Worm (Caenorhabditis elegans) whole organism, mixed stage, embryonic: ENCODE data around the gene hum-5.
A peak's percentile ranks its signal among the peaks of the same experiment; 100 is the strongest.

ENCODE experiments used
- M03D4.4 ChIP-seq: sonication (generic microtip); optimal IDR thresholded peaks from 2 replicates; lab custom pipeline; 2017; ENCODE audit warnings: mild to moderate bottlenecking, missing genetic modification characterization, missing compliant biosample characterization
- bed-3 ChIP-seq: fragments of 200-800 bp; sonication (Bioruptor generic); optimal IDR thresholded peaks from 3 replicates; lab custom pipeline; 2018; ENCODE audit warnings: mild to moderate bottlenecking, missing genetic modification characterization, moderate library complexity, missing compliant biosample characterization
- blmp-1 ChIP-seq: fragments of 150-350 bp; optimal IDR thresholded peaks from 2 replicates; lab custom pipeline; 2014; ENCODE audit warnings: missing biosample characterization, missing genetic modification characterization
- ceh-39 ChIP-seq: fragments of 150-350 bp; optimal IDR thresholded peaks from 2 replicates; lab custom pipeline; 2014; ENCODE audit warnings: missing biosample characterization, missing genetic modification characterization
- ceh-43 ChIP-seq: fragments of 200-800 bp; sonication (Bioruptor generic); optimal IDR thresholded peaks from 2 replicates; lab custom pipeline; 2018; ENCODE audit warnings: mild to moderate bottlenecking, missing genetic modification characterization, moderate library complexity, missing compliant biosample characterization
- ceh-83 ChIP-seq: fragments of 200-800 bp; sonication (Bioruptor generic); optimal IDR thresholded peaks from 2 replicates; lab custom pipeline; 2018; ENCODE audit warnings: mild to moderate bottlenecking, missing genetic modification characterization, missing compliant biosample characterization
- ces-1 ChIP-seq: fragments of 150-350 bp; optimal IDR thresholded peaks from 2 replicates; lab custom pipeline; 2014; ENCODE audit warnings: missing biosample characterization, missing genetic modification reagents, missing genetic modification characterization
- cnd-1 ChIP-seq: fragments of 200-800 bp; sonication (Bioruptor generic); optimal IDR thresholded peaks from 2 replicates; lab custom pipeline; 2018; ENCODE audit warnings: mild to moderate bottlenecking, missing genetic modification characterization, missing compliant biosample characterization
- drap-1 ChIP-seq: fragments of 200-800 bp; sonication (Bioruptor generic); optimal IDR thresholded peaks from 3 replicates; lab custom pipeline; 2018; ENCODE audit warnings: mild to moderate bottlenecking, missing genetic modification characterization, missing compliant biosample characterization
- elt-1 ChIP-seq: sonication (generic microtip); optimal IDR thresholded peaks from 2 replicates; lab custom pipeline; 2017; ENCODE audit warnings: missing genetic modification characterization, mild to moderate bottlenecking, missing compliant biosample characterization, antibody characterized with exemption, moderate library complexity, borderline replicate concordance; ENCODE audit not compliant: insufficient read depth
- elt-3 ChIP-seq: fragments of 150-350 bp; optimal IDR thresholded peaks from 2 replicates; lab custom pipeline; 2014; ENCODE audit warnings: missing biosample characterization, missing genetic modification characterization
- flh-1 ChIP-seq: fragments of 200-800 bp; sonication (Bioruptor generic); optimal IDR thresholded peaks from 2 replicates; lab custom pipeline; 2018; ENCODE audit warnings: mild to moderate bottlenecking, missing genetic modification characterization, moderate library complexity, missing compliant biosample characterization
- ham-2 ChIP-seq: fragments of 200-800 bp; sonication (Bioruptor generic); optimal IDR thresholded peaks from 2 replicates; lab custom pipeline; 2018; ENCODE audit warnings: mild to moderate bottlenecking, missing genetic modification characterization, missing compliant biosample characterization
- hlh-1 ChIP-seq: fragments of 150-350 bp; optimal IDR thresholded peaks from 2 replicates; lab custom pipeline; 2014; ENCODE audit warnings: missing biosample characterization, missing genetic modification reagents, missing genetic modification characterization
- lin-13 ChIP-seq: fragments of 150-350 bp; optimal IDR thresholded peaks from 2 replicates; lab custom pipeline; 2014; ENCODE audit warnings: missing biosample characterization, missing genetic modification characterization
- lin-32 ChIP-seq: fragments of 200-800 bp; sonication (Bioruptor generic); optimal IDR thresholded peaks from 2 replicates; lab custom pipeline; 2018; ENCODE audit warnings: mild to moderate bottlenecking, missing genetic modification characterization, missing compliant biosample characterization
- lsy-2 ChIP-seq: fragments of 150-350 bp; optimal IDR thresholded peaks from 2 replicates; lab custom pipeline; 2014; ENCODE audit warnings: missing biosample characterization, missing genetic modification characterization
- mab-5 ChIP-seq: fragments of 150-350 bp; optimal IDR thresholded peaks from 2 replicates; lab custom pipeline; 2014; ENCODE audit warnings: missing biosample characterization, missing genetic modification characterization
- mep-1 ChIP-seq: fragments of 150-350 bp; optimal IDR thresholded peaks from 2 replicates; lab custom pipeline; 2017; ENCODE audit warnings: missing biosample characterization, missing genetic modification reagents, missing genetic modification characterization, inconsistent platforms
- mls-2 ChIP-seq: sonication (generic microtip); optimal IDR thresholded peaks from 2 replicates; lab custom pipeline; 2016; ENCODE audit warnings: mild to moderate bottlenecking, missing genetic modification characterization, moderate library complexity, missing compliant biosample characterization
- nhr-12 ChIP-seq: fragments of 150-350 bp; optimal IDR thresholded peaks from 2 replicates; lab custom pipeline; 2014; ENCODE audit warnings: missing biosample characterization, missing genetic modification characterization
- nhr-2 ChIP-seq: fragments of 150-350 bp; optimal IDR thresholded peaks from 2 replicates; lab custom pipeline; 2014; ENCODE audit warnings: missing biosample characterization, missing genetic modification characterization
- nhr-237 ChIP-seq: fragments of 150-350 bp; optimal IDR thresholded peaks from 2 replicates; lab custom pipeline; 2014; ENCODE audit warnings: missing biosample characterization, missing genetic modification characterization
- nhr-28 ChIP-seq: fragments of 150-350 bp; optimal IDR thresholded peaks from 2 replicates; lab custom pipeline; 2014; ENCODE audit warnings: missing biosample characterization, missing genetic modification characterization
- nhr-76 ChIP-seq: sonication (generic microtip); optimal IDR thresholded peaks from 2 replicates; lab custom pipeline; 2017; ENCODE audit warnings: missing biosample characterization, missing genetic modification characterization
- pha-4 ChIP-seq: fragments of 150-350 bp; optimal IDR thresholded peaks from 2 replicates; lab custom pipeline; 2018; ENCODE audit warnings: missing biosample characterization, missing genetic modification reagents, missing genetic modification characterization
- sem-2 ChIP-seq: fragments of 200-800 bp; sonication (Bioruptor generic); optimal IDR thresholded peaks from 2 replicates; lab custom pipeline; 2018; ENCODE audit warnings: mild to moderate bottlenecking, missing genetic modification characterization, missing compliant biosample characterization
- snpc-4 ChIP-seq: fragments of 150-350 bp; optimal IDR thresholded peaks from 2 replicates; lab custom pipeline; 2014; ENCODE audit warnings: missing biosample characterization, missing genetic modification characterization
- sptf-1 ChIP-seq: sonication (generic microtip); optimal IDR thresholded peaks from 2 replicates; lab custom pipeline; 2017; ENCODE audit warnings: mild to moderate bottlenecking, missing genetic modification characterization, moderate library complexity, missing compliant biosample characterization
- tbx-8 ChIP-seq: fragments of 200-800 bp; sonication (Bioruptor generic); optimal IDR thresholded peaks from 2 replicates; lab custom pipeline; 2018; ENCODE audit warnings: mild to moderate bottlenecking, missing genetic modification characterization, moderate library complexity, missing compliant biosample characterization
- unc-120 ChIP-seq: sonication (generic microtip); optimal IDR thresholded peaks from 2 replicates; lab custom pipeline; 2017; ENCODE audit warnings: missing genetic modification characterization, missing compliant biosample characterization; ENCODE audit not compliant: poor library complexity, severe bottlenecking
- unc-39 ChIP-seq: fragments of 150-350 bp; optimal IDR thresholded peaks from 2 replicates; lab custom pipeline; 2014; ENCODE audit warnings: missing biosample characterization, missing genetic modification characterization
- unc-62 ChIP-seq: fragments of 150-350 bp; optimal IDR thresholded peaks from 2 replicates; lab custom pipeline; 2014; ENCODE audit warnings: missing biosample characterization, missing genetic modification reagents, missing genetic modification characterization
- zip-8 ChIP-seq: fragments of 150-350 bp; optimal IDR thresholded peaks from 2 replicates; lab custom pipeline; 2014; ENCODE audit warnings: missing biosample characterization, missing genetic modification characterization
- ztf-11 ChIP-seq: fragments of 150-350 bp; optimal IDR thresholded peaks from 2 replicates; lab custom pipeline; 2014; ENCODE audit warnings: missing biosample characterization, missing genetic modification characterization

The hum-5 gene

ce11 chrIII:4004064-4004580, 32.5 kb downstream of the hum-5 start, which contains the start of gene tif-1A:
Gene tif-1A, minus strand, starts transcription at chrIII:4004114.
- TF ChIP-seq unc-120 (tag; lab: Kevin White, UChicago) (no peak), nhr-237 (tag; lab: Kevin White, UChicago) (peak; percentile 40), bed-3 (no peak), drap-1 (GFP tag; lab: Kevin White, UChicago) (no peak), ceh-83 (GFP tag; lab: Kevin White, UChicago) (no peak), pha-4 (peak; percentile 83), ceh-43 (GFP tag; lab: Kevin White, UChicago) (no peak), zip-8 (tag; lab: Kevin White, UChicago) (no peak), mls-2 (peak; percentile 24), sem-2 (no peak), lin-13 (tag; lab: Kevin White, UChicago) (peak; percentile 89), unc-39 (tag; lab: Kevin White, UChicago) (no peak), tbx-8 (GFP tag; lab: Kevin White, UChicago) (no peak), hlh-1 (tag; lab: Kevin White, UChicago) (peak; percentile 26), blmp-1 (tag; lab: Kevin White, UChicago) (no peak), nhr-2 (tag; lab: Kevin White, UChicago) (no peak), snpc-4 (tag; lab: Kevin White, UChicago) (no peak), nhr-28 (tag; lab: Kevin White, UChicago) (no peak), ham-2 (GFP tag; lab: Kevin White, UChicago) (no peak), lsy-2 (tag; lab: Kevin White, UChicago) (peak; percentile 84), unc-62 (GFP tag; lab: Kevin White, UChicago) (no peak), flh-1 (GFP tag; lab: Kevin White, UChicago) (no peak), nhr-12 (tag; lab: Kevin White, UChicago) (no peak), ceh-39 (tag; lab: Kevin White, UChicago) (peak; percentile 75), mep-1 (tag; lab: Kevin White, UChicago) (peak; percentile 88), ces-1 (GFP tag; lab: Kevin White, UChicago) (peak; percentile 63), mab-5 (tag; lab: Kevin White, UChicago) (no peak), sptf-1 (tag; lab: Kevin White, UChicago) (peak; percentile 58), elt-1 (no peak), ztf-11 (tag; lab: Kevin White, UChicago) (no peak), elt-3 (tag; lab: Kevin White, UChicago) (no peak), M03D4.4 (tag; lab: Kevin White, UChicago) (peak; percentile 59), nhr-76 (no peak), cnd-1 (no peak), lin-32 (GFP tag; lab: Kevin White, UChicago) (no peak)

DNA sequence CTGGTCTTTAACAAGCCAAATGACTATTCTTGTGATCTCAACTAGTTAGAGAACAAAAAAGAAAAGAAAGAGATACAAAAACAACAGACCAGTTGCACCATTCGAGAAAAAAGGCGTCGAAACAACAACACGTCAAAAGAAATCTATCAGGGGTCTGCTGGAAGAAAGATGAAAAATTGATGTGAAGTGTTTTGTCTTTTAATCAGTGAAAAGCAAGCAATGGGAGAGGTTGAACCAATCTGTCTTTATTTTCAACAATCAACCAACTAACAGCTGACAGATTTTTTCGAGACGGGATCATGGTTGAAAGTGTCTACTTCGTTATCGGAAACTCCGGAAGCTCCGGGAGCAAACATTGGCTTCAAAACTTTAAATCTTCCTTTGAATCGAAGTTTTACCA, 42.2 kb downstream of the hum-5 start:
- TF ChIP-seq unc-62 (GFP tag; lab: Kevin White, UChicago) (peak; percentile 4), elt-3 (tag; lab: Kevin White, UChicago) (no peak)

- TF ChIP-seq lin-32 (GFP tag; lab: Kevin White, UChicago): no peak
- no peak for TF ChIP-seq ham-2 (GFP tag; lab: Kevin White, UChicago)
- TF ChIP-seq zip-8 (tag; lab: Kevin White, UChicago): no peak
- TF ChIP-seq lin-13 (tag; lab: Kevin White, UChicago): no peak
- no peak for TF ChIP-seq mls-2
- TF ChIP-seq, all 35 proteins: peak for 0
These were observed 44.6 kb downstream of the hum-5 start, which contains the start of gene glb-11 for ce11 chrIII:3992089-3992488. Gene glb-11, minus strand, starts transcription at chrIII:3992189.

ce11 chrIII:3991362-3991761, 45.3 kb downstream of the hum-5 start:
- TF ChIP-seq unc-39 (tag; lab: Kevin White, UChicago) (no peak), nhr-28 (tag; lab: Kevin White, UChicago) (no peak), sem-2 (no peak), lin-32 (GFP tag; lab: Kevin White, UChicago) (no peak), ham-2 (GFP tag; lab: Kevin White, UChicago) (no peak), mab-5 (tag; lab: Kevin White, UChicago) (no peak), pha-4 (no peak), blmp-1 (tag; lab: Kevin White, UChicago) (no peak), nhr-237 (tag; lab: Kevin White, UChicago) (no peak), bed-3 (no peak), ceh-39 (tag; lab: Kevin White, UChicago) (no peak), drap-1 (GFP tag; lab: Kevin White, UChicago) (no peak), hlh-1 (tag; lab: Kevin White, UChicago) (peak; percentile 75), unc-62 (GFP tag; lab: Kevin White, UChicago) (peak; percentile 2), nhr-76 (no peak)
- TF ChIP-seq, all 35 proteins: peak for 2
